Worm (Caenorhabditis elegans) whole organism, L4 larva: Measurements from ENCODE around the gene pro-2.

Source experiments
- F26F4.8 ChIP-seq: fragments of 200-800 bp; sonication (Bioruptor generic); conservative IDR thresholded peaks from 2 replicates; pipeline ENCODE4 v1.3.6; 2022; ENCODE audit warnings: missing genetic modification characterization, missing compliant biosample characterization
- F37D6.2 ChIP-seq: sonication (generic microtip); optimal IDR thresholded peaks from 2 replicates; lab custom pipeline; 2016; ENCODE audit warnings: mild to moderate bottlenecking, missing genetic modification characterization, missing compliant biosample characterization
- F44E2.7 ChIP-seq: fragments of 200-800 bp; sonication (Bioruptor generic); IDR thresholded peaks from 2 replicates; pipeline ENCODE4 v2.1.2; 2022; ENCODE audit warnings: missing genetic modification characterization, missing compliant biosample characterization
- R02D3.7 ChIP-seq: fragments of 150-350 bp; sonication (generic microtip); optimal IDR thresholded peaks from 3 replicates; lab custom pipeline; 2014; ENCODE audit warnings: missing biosample characterization, missing genetic modification characterization
- T20F7.1 ChIP-seq: fragments of 200-800 bp; sonication (Bioruptor generic); optimal IDR thresholded peaks from 2 replicates; lab custom pipeline; 2018; ENCODE audit warnings: mild to moderate bottlenecking, missing genetic modification characterization, missing compliant biosample characterization
- Y105C5A.15 ChIP-seq: fragments of 200-800 bp; sonication (Bioruptor generic); IDR thresholded peaks from 2 replicates; pipeline ENCODE4 v1.3.6; 2022; ENCODE audit warnings: missing genetic modification characterization, missing compliant biosample characterization
- Y75B8A.6 ChIP-seq: fragments of 200-800 bp; sonication (Bioruptor generic); IDR thresholded peaks from 2 replicates; pipeline ENCODE4 v1.3.6; 2022; ENCODE audit warnings: missing genetic modification reagents, missing genetic modification characterization, missing compliant biosample characterization
- ZK337.2 ChIP-seq: fragments of 200-800 bp; sonication (Bioruptor generic); IDR thresholded peaks from 2 replicates; pipeline ENCODE4 v1.3.6; 2022; ENCODE audit warnings: missing genetic modification reagents, missing genetic modification characterization, missing compliant biosample characterization
- ZK546.5 ChIP-seq, 2 experiments: sonication (generic microtip); optimal IDR thresholded peaks; 2 replicates each; lab custom pipeline; 2017; ENCODE audit warnings: missing biosample characterization in 2 of 2, missing genetic modification characterization in 2 of 2
- aha-1 ChIP-seq: fragments of 150-350 bp; peaks from one replicate; lab custom pipeline; 2014; ENCODE audit warnings: missing biosample characterization, missing genetic modification characterization
- ama-1 ChIP-seq: fragments of 150-350 bp; optimal IDR thresholded peaks from 2 replicates; lab custom pipeline; 2014; ENCODE audit warnings: inconsistent platforms, mixed read lengths
- ceh-32 ChIP-seq: sonication (generic microtip); optimal IDR thresholded peaks from 2 replicates; lab custom pipeline; 2016; ENCODE audit warnings: mild to moderate bottlenecking, missing genetic modification characterization, missing compliant biosample characterization; ENCODE audit not compliant: poor library complexity
- ces-1 ChIP-seq: fragments of 150-350 bp; sonication (generic microtip); optimal IDR thresholded peaks from 4 replicates; lab custom pipeline; 2014; ENCODE audit warnings: missing biosample characterization, missing genetic modification reagents, missing genetic modification characterization
- cey-2 ChIP-seq: sonication (generic microtip); optimal IDR thresholded peaks from 3 replicates; lab custom pipeline; 2017; ENCODE audit warnings: missing genetic modification characterization, mild to moderate bottlenecking, missing compliant biosample characterization, antibody characterized with exemption, borderline replicate concordance; ENCODE audit not compliant: insufficient read depth
- daf-12 ChIP-seq: fragments of 150-350 bp; optimal IDR thresholded peaks from 2 replicates; lab custom pipeline; 2014; ENCODE audit warnings: missing biosample characterization, missing genetic modification reagents, missing genetic modification characterization
- daf-16 ChIP-seq, 3 experiments: sonication (generic microtip); optimal IDR thresholded peaks; 2 replicates each; lab custom pipeline; 2016 to 2017; ENCODE audit warnings: missing genetic modification characterization in 3 of 3, missing genetic modification reagents in 3 of 3, mild to moderate bottlenecking in 2 of 3, missing compliant biosample characterization in 2 of 3, missing biosample characterization in 1 of 3, moderate library complexity in 1 of 3
- daf-8 ChIP-seq: fragments of 200-800 bp; sonication (Bioruptor generic); IDR thresholded peaks from 2 replicates; pipeline ENCODE4 v1.3.6; 2022; ENCODE audit warnings: missing genetic modification characterization, missing compliant biosample characterization
- dmd-6 ChIP-seq: fragments of 200-800 bp; sonication (Bioruptor generic); IDR thresholded peaks from 2 replicates; pipeline ENCODE4 v1.3.6; 2022; ENCODE audit warnings: missing genetic modification reagents, missing genetic modification characterization, missing compliant biosample characterization
- duxl-1 ChIP-seq: sonication (generic microtip); optimal IDR thresholded peaks from 2 replicates; lab custom pipeline; 2016; ENCODE audit warnings: mild to moderate bottlenecking, missing genetic modification characterization, moderate library complexity, missing compliant biosample characterization; ENCODE audit not compliant: poor library complexity
- dve-1 ChIP-seq: sonication (generic microtip); optimal IDR thresholded peaks from 2 replicates; lab custom pipeline; 2017; ENCODE audit warnings: antibody characterized with exemption, mild to moderate bottlenecking, missing genetic modification characterization, missing compliant biosample characterization; ENCODE audit not compliant: insufficient read depth
- egl-27 ChIP-seq: sonication (generic microtip); optimal IDR thresholded peaks from 3 replicates; lab custom pipeline; 2017; ENCODE audit warnings: missing biosample characterization, missing genetic modification reagents, missing genetic modification characterization
- egl-43 ChIP-seq: fragments of 200-800 bp; sonication (Bioruptor generic); IDR thresholded peaks from 2 replicates; pipeline ENCODE4 v1.3.6; 2022; ENCODE audit warnings: missing genetic modification reagents, missing genetic modification characterization, missing compliant biosample characterization
- fkh-10 ChIP-seq: fragments of 150-350 bp; optimal IDR thresholded peaks from 2 replicates; lab custom pipeline; 2014; ENCODE audit warnings: missing biosample characterization, missing genetic modification reagents, missing genetic modification characterization
- hif-1 ChIP-seq, 2 experiments: sonication (generic microtip); optimal IDR thresholded peaks; 2 replicates each; lab custom pipeline; 2016 to 2017; ENCODE audit warnings: missing compliant biosample characterization in 2 of 2, missing genetic modification characterization in 2 of 2, missing genetic modification reagents in 2 of 2, missing genotype in 2 of 2, mild to moderate bottlenecking in 1 of 2
- lin-38 ChIP-seq: fragments of 200-800 bp; sonication (Bioruptor generic); IDR thresholded peaks from 2 replicates; pipeline ENCODE4 v1.3.6; 2022; ENCODE audit warnings: missing genetic modification reagents, missing genetic modification characterization, missing compliant biosample characterization
- lin-39 ChIP-seq: fragments of 150-350 bp; optimal IDR thresholded peaks from 2 replicates; lab custom pipeline; 2014; ENCODE audit warnings: missing biosample characterization, missing genetic modification reagents, missing genetic modification characterization
- lsy-2 ChIP-seq, 2 experiments: fragments of 150-350 bp in 1 of 2; sonication (generic microtip) in 1 of 2; optimal IDR thresholded peaks; 2 replicates each; lab custom pipeline; 2014 to 2017; ENCODE audit warnings: missing biosample characterization in 2 of 2, missing genetic modification characterization in 2 of 2
- madf-5 ChIP-seq, 2 experiments: fragments of 200-800 bp; sonication (Bioruptor generic); IDR thresholded peaks; 2 replicates each; pipeline ENCODE4 v1.3.6; 2022; ENCODE audit warnings: missing compliant biosample characterization in 2 of 2, missing genetic modification characterization in 2 of 2
- mdl-1 ChIP-seq, 2 experiments: fragments of 150-350 bp in 1 of 2; sonication (generic microtip) in 1 of 2; optimal IDR thresholded peaks; 2 replicates each; lab custom pipeline; 2014 to 2017; ENCODE audit warnings: missing biosample characterization in 2 of 2, missing genetic modification characterization in 2 of 2
- mep-1 ChIP-seq: fragments of 150-350 bp; sonication (generic microtip); optimal IDR thresholded peaks from 3 replicates; lab custom pipeline; 2014; ENCODE audit warnings: missing biosample characterization, missing genetic modification characterization
- mxl-2 ChIP-seq: fragments of 200-800 bp; sonication (Bioruptor generic); conservative IDR thresholded peaks from 2 replicates; pipeline ENCODE4 v1.3.6; 2022; ENCODE audit warnings: missing genetic modification reagents, missing genetic modification characterization, missing compliant biosample characterization
- mxl-3 ChIP-seq: fragments of 200-800 bp; sonication (Bioruptor generic); optimal IDR thresholded peaks from 2 replicates; lab custom pipeline; 2018; ENCODE audit warnings: mild to moderate bottlenecking, missing genetic modification characterization, missing compliant biosample characterization
- nhr-102 ChIP-seq: sonication (generic microtip); optimal IDR thresholded peaks from 2 replicates; lab custom pipeline; 2016; ENCODE audit warnings: mild to moderate bottlenecking, missing genetic modification characterization, moderate library complexity, missing compliant biosample characterization
- nhr-28 ChIP-seq: fragments of 150-350 bp; optimal IDR thresholded peaks from 2 replicates; lab custom pipeline; 2014; ENCODE audit warnings: missing biosample characterization, missing genetic modification characterization
- nhr-48 ChIP-seq: sonication (generic microtip); optimal IDR thresholded peaks from 2 replicates; lab custom pipeline; 2016; ENCODE audit warnings: mild to moderate bottlenecking, missing genetic modification characterization, missing compliant biosample characterization
- nhr-6 ChIP-seq: fragments of 150-350 bp; optimal IDR thresholded peaks from 2 replicates; lab custom pipeline; 2014; ENCODE audit warnings: missing biosample characterization, missing genetic modification characterization
- pha-4 ChIP-seq, 2 experiments: fragments of 150-350 bp in 1 of 2; fragments of 200-800 bp in 1 of 2; sonication (Bioruptor generic) in 1 of 2; IDR thresholded peaks in 1 of 2; optimal IDR thresholded peaks in 1 of 2; 2 replicates each; pipeline versions ENCODE4 v1.3.6 to Lab custom; 2014 to 2022; ENCODE audit warnings: missing genetic modification characterization in 2 of 2, missing genetic modification reagents in 2 of 2, missing biosample characterization in 1 of 2, missing compliant biosample characterization in 1 of 2
- rbr-2 ChIP-seq: sonication (generic microtip); optimal IDR thresholded peaks from 2 replicates; lab custom pipeline; 2016; ENCODE audit warnings: missing genotype, missing genetic modification characterization, missing compliant biosample characterization
- skn-1 ChIP-seq: fragments of 150-350 bp; optimal IDR thresholded peaks from 2 replicates; lab custom pipeline; 2014; ENCODE audit warnings: missing biosample characterization, missing genetic modification characterization
- spr-1 ChIP-seq: sonication (generic microtip); optimal IDR thresholded peaks from 2 replicates; lab custom pipeline; 2016; ENCODE audit warnings: mild to moderate bottlenecking, missing genetic modification characterization, missing compliant biosample characterization
- tra-1 ChIP-seq: fragments of 200-800 bp; sonication (Bioruptor generic); IDR thresholded peaks from 2 replicates; pipeline ENCODE4 v1.3.6; 2022; ENCODE audit warnings: missing genetic modification reagents, missing genetic modification characterization, missing compliant biosample characterization
- unc-130 ChIP-seq: sonication (generic microtip); optimal IDR thresholded peaks from 2 replicates; lab custom pipeline; 2016; ENCODE audit warnings: missing genetic modification reagents, missing genetic modification characterization, missing compliant biosample characterization
- vab-7 ChIP-seq: fragments of 200-800 bp; sonication (Bioruptor generic); IDR thresholded peaks from 2 replicates; pipeline ENCODE4 v1.3.6; 2022; ENCODE audit warnings: missing genetic modification reagents, missing genetic modification characterization, missing compliant biosample characterization
- zag-1 ChIP-seq: fragments of 150-350 bp; optimal IDR thresholded peaks from 2 replicates; lab custom pipeline; 2014; ENCODE audit warnings: missing biosample characterization, missing genetic modification characterization
- zip-2 ChIP-seq: fragments of 150-350 bp; optimal IDR thresholded peaks from 2 replicates; lab custom pipeline; 2014; ENCODE audit warnings: missing biosample characterization, missing genetic modification characterization
- ztf-7 ChIP-seq: fragments of 150-350 bp; optimal IDR thresholded peaks from 2 replicates; lab custom pipeline; 2014; ENCODE audit warnings: missing biosample characterization, missing genetic modification characterization

The pro-2 gene

ce11 chrII:10389038-10389437 is 44.1 kb upstream of the pro-2 start (continued):
- TF ChIP-seq lsy-2 (tag; optimal IDR thresholded peaks at IDR 0.05; lab: Kevin White, UChicago) (peak in 1 of 2 experiments; percentile 75), ceh-32 (tag; lab: Kevin White, UChicago) (no peak), Y75B8A.6 (GFP tag; lab: Robert Waterston, UW) (0 out of 2 replicates have a peak, but pooled peaks have one; percentile 34), ZK337.2 (GFP tag; lab: Robert Waterston, UW) (no peak), ces-1 (GFP tag; lab: Kevin White, UChicago) (no peak), Y105C5A.15 (GFP tag; lab: Robert Waterston, UW) (no peak), dmd-6 (GFP tag; lab: Robert Waterston, UW) (peak; percentile 93), madf-5 (GFP tag; IDR thresholded peaks at IDR 0.05; lab: Robert Waterston, UW) (no peak), egl-43 (GFP tag; lab: Robert Waterston, UW) (no peak), ama-1 (lab: Kevin White, UChicago) (peak; percentile 80), daf-12 (tag; lab: Kevin White, UChicago) (no peak), daf-16 (GFP tag; optimal IDR thresholded peaks at IDR 0.05; lab: Kevin White, UChicago) (no peak), daf-16 (tag; optimal IDR thresholded peaks at IDR 0.05; lab: Kevin White, UChicago) (peak; percentile 79), mep-1 (tag; lab: Kevin White, UChicago) (peak; percentile 79), cey-2 (tag; lab: Kevin White, UChicago) (peak; percentile 85), nhr-6 (tag; lab: Kevin White, UChicago) (no peak), dve-1 (peak; percentile 93), tra-1 (GFP tag; lab: Robert Waterston, UW) (peak; percentile 74), ztf-7 (tag; lab: Kevin White, UChicago) (no peak)

DNA sequence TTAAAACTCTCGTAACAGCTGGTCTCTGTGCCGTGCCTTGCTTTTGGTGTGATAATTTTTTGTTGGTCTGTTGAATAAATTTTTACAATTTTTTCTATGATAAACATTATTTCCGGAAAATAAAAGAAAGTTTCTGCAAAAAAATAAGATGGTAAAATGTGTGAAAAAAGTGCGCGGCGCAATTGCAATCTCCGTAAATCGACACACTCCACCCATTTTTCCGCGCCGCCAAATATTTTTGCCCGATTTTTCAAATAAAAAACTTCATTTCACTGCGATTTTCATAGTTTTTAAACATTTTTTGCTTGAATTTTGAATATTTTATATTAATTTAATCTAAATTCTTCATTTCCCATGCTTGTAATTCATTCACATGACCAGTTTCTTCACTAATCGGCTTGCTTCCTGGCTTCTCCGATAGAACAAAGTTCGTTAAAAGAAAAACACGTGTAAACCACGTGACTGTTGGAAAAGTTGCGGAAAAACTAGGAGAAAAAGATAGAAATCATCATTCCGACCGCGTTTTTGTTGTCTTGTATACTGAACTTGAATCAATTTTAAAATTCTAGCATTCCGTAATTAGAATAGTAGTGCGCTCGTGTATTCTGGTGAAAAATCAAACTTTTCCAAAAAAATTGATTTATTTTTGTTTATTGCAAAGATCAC is 43.3 kb upstream of the pro-2 start:
- peak; percentile 67 for TF ChIP-seq rbr-2
- TF ChIP-seq fkh-10 (GFP tag; lab: Kevin White, UChicago): peak; percentile 6
- no peak for TF ChIP-seq F44E2.7 (GFP tag; lab: Robert Waterston, UW)
- TF ChIP-seq mxl-3 (GFP tag; lab: Kevin White, UChicago): peak; percentile 13
- TF ChIP-seq skn-1 (tag; lab: Kevin White, UChicago): no peak
- peak; percentile 87 for TF ChIP-seq dve-1
- peak; percentile 25 for TF ChIP-seq spr-1 (tag; lab: Kevin White, UChicago)
- TF ChIP-seq F26F4.8 (GFP tag; lab: Robert Waterston, UW): no peak
- TF ChIP-seq egl-27 (tag; lab: Kevin White, UChicago): no peak
- TF ChIP-seq lin-38 (GFP tag; lab: Robert Waterston, UW): peak; percentile 73
- peak; percentile 92 for TF ChIP-seq mxl-2
- TF ChIP-seq zip-2: peak; percentile 21
- peak; percentile 44; the same call in 1 of the 2 replicates for TF ChIP-seq vab-7
- peak; percentile 40; the same call in 1 of the 2 replicates for TF ChIP-seq pha-4 (GFP tag; IDR thresholded peaks at IDR 0.05; lab: Robert Waterston, UW)
- no peak for TF ChIP-seq pha-4 (tag; optimal IDR thresholded peaks at IDR 0.05; lab: Kevin White, UChicago)
- TF ChIP-seq duxl-1 (tag; lab: Kevin White, UChicago): peak; percentile 59
- peak; percentile 14 for TF ChIP-seq F37D6.2 (tag; lab: Kevin White, UChicago)
- TF ChIP-seq nhr-102: peak; percentile 43
- peak; percentile 46 for TF ChIP-seq nhr-48 (tag; lab: Kevin White, UChicago)
- no peak for TF ChIP-seq daf-8 (GFP tag; lab: Robert Waterston, UW)
- peak in 1 of 2 experiments; percentile 14 for TF ChIP-seq ZK546.5 (tag; optimal IDR thresholded peaks at IDR 0.05; lab: Kevin White, UChicago)
- TF ChIP-seq dmd-6 (GFP tag; lab: Robert Waterston, UW): 0 out of 2 replicates have a peak, but pooled peaks have one; percentile 24
- no peak for TF ChIP-seq zag-1 (tag; lab: Kevin White, UChicago)
- peak; percentile 93 for TF ChIP-seq mep-1 (tag; lab: Kevin White, UChicago)
- TF ChIP-seq mdl-1 (tag; optimal IDR thresholded peaks at IDR 0.05; lab: Kevin White, UChicago): peak in 1 of 2 experiments; percentile 48
- peak; percentile 76 for TF ChIP-seq aha-1 (tag; lab: Kevin White, UChicago)
- 0 out of 2 replicates have a peak, but pooled peaks have one; percentile 25 for TF ChIP-seq egl-43 (GFP tag; lab: Robert Waterston, UW)
- peak in 1 of 2 experiments; percentile 65 for TF ChIP-seq hif-1 (tag; optimal IDR thresholded peaks at IDR 0.05; lab: Kevin White, UChicago)
- peak; percentile 57 for TF ChIP-seq nhr-28 (tag; lab: Kevin White, UChicago)
- TF ChIP-seq T20F7.1 (GFP tag; lab: Kevin White, UChicago): peak; percentile 57
- TF ChIP-seq lin-39 (tag; lab: Kevin White, UChicago): no peak
- peak; percentile 31 for TF ChIP-seq unc-130 (GFP tag; lab: Kevin White, UChicago)
- TF ChIP-seq daf-12 (tag; lab: Kevin White, UChicago): no peak
- TF ChIP-seq R02D3.7 (tag; lab: Kevin White, UChicago): peak; percentile 99
